Fruit fly (Drosophila melanogaster): ENCODE measurements around the gene bnb.

The bnb gene

dm6 chrX:18797567-18797966 lies at the start of gene bnb:
Gene bnb, minus strand, starts transcription at chrX:18797687.
- TF ChIP-seq C15 (GFP tag; IDR thresholded peaks at IDR 0.05) (no peak), Adf1 (GFP tag; IDR thresholded peaks at IDR 0.05) (peak; percentile 79), Med (GFP tag) (peak; percentile 26), Deaf1 (tag; optimal IDR thresholded peaks at IDR 0.05) (peak; percentile 89)

dm6 chrX:18843229-18844033 lies 45.9 kb upstream of the bnb start, which contains the start of gene htk:
Gene htk, plus strand, starts transcription at chrX:18843663.
- TF ChIP-seq fu2 (GFP tag; optimal IDR thresholded peaks at IDR 0.05) (peak; percentile 61), Deaf1 (tag; optimal IDR thresholded peaks at IDR 0.05) (peak; percentile 59), CG7839 (tag; optimal IDR thresholded peaks at IDR 0.05) (peak; percentile 70), Nf-YC (tag; optimal IDR thresholded peaks at IDR 0.05) (peak; percentile 60), CG12942 (GFP tag; optimal IDR thresholded peaks at IDR 0.05) (peak; percentile 53), CG1603 (tag; optimal IDR thresholded peaks at IDR 0.05) (peak; percentile 84), CG6813 (GFP tag; optimal IDR thresholded peaks at IDR 0.05) (peak; percentile 22), Elba2 (GFP tag; optimal IDR thresholded peaks at IDR 0.05) (peak; percentile 18), Sry-δ (GFP tag; optimal IDR thresholded peaks at IDR 0.05) (peak; percentile 99), Hr3 (GFP tag; optimal IDR thresholded peaks at IDR 0.05) (peak; percentile 55), CG6683 (GFP tag; optimal IDR thresholded peaks at IDR 0.05) (no peak), NFAT (GFP tag; IDR thresholded peaks at IDR 0.05) (peak; percentile 86), fru (optimal IDR thresholded peaks at IDR 0.05) (no peak), CG34224 (GFP tag; IDR thresholded peaks at IDR 0.05; ENCODE audit: partially characterized antibody) (peak; percentile 82), CG14965 (GFP tag; optimal IDR thresholded peaks at IDR 0.05; ENCODE audit: borderline replicate concordance) (peak; percentile 11), vnd (GFP tag; IDR thresholded peaks at IDR 0.05; ENCODE audit: partially characterized antibody) (peak; percentile 77), Dbx (GFP tag; IDR thresholded peaks at IDR 0.05) (peak; percentile 86; the same call in 2 of the 3 replicates), CG4404 (GFP tag; IDR thresholded peaks at IDR 0.05) (no peak), CG3407 (GFP tag; optimal IDR thresholded peaks at IDR 0.05) (peak; percentile 27), CG1792 (GFP tag; optimal IDR thresholded peaks at IDR 0.05) (peak; percentile 63), dimm (GFP tag; IDR thresholded peaks at IDR 0.05) (0 out of 2 replicates have a peak, but pooled peaks have one; percentile 15), CG9609 (GFP tag; optimal IDR thresholded peaks at IDR 0.05) (peak; percentile 67), gro (GFP tag; optimal IDR thresholded peaks at IDR 0.05) (peak; percentile 72), CG8765 (GFP tag; IDR thresholded peaks at IDR 0.05) (no peak), cwo (GFP tag; optimal IDR thresholded peaks at IDR 0.05) (no peak), vfl (GFP tag; optimal IDR thresholded peaks at IDR 0.05) (peak; percentile 18), Lpt (GFP tag; optimal IDR thresholded peaks at IDR 0.05) (no peak), ind (GFP tag; optimal IDR thresholded peaks at IDR 0.05) (peak; percentile 61), CG6765 (GFP tag; optimal IDR thresholded peaks at IDR 0.05) (no peak), grau (tag; optimal IDR thresholded peaks at IDR 0.05) (peak; percentile 71), CG4707 (GFP tag; optimal IDR thresholded peaks at IDR 0.05) (peak; percentile 12), CG2129 (GFP tag; IDR thresholded peaks at IDR 0.05; ENCODE audit: partially characterized antibody) (peak; percentile 61), CG7928 (GFP tag; optimal IDR thresholded peaks at IDR 0.05) (peak; percentile 38), Aef1 (GFP tag; IDR thresholded peaks at IDR 0.05) (peak; percentile 72), Scr (GFP tag; IDR thresholded peaks at IDR 0.05; ENCODE audit: partially characterized antibody) (peak; percentile 85), ssp (GFP tag; IDR thresholded peaks at IDR 0.05) (peak; percentile 66), Ets97D (GFP tag; optimal IDR thresholded peaks at IDR 0.05) (peak; percentile 81), E2f1 (GFP tag; IDR thresholded peaks at IDR 0.05) (peak; percentile 79), chm (GFP tag; IDR thresholded peaks at IDR 0.05) (peak; percentile 81), Sin3A (optimal IDR thresholded peaks at IDR 0.05) (peak; percentile 44), Chrac-16 (GFP tag; optimal IDR thresholded peaks at IDR 0.05) (peak; percentile 82), dmrt99B (tag; optimal IDR thresholded peaks at IDR 0.05) (peak; percentile 46), Mes4 (GFP tag; optimal IDR thresholded peaks at IDR 0.05) (peak; percentile 64), CG30020 (tag; optimal IDR thresholded peaks at IDR 0.05) (no peak), CG17802 (tag; optimal IDR thresholded peaks at IDR 0.05) (no peak)
